Worm (Caenorhabditis elegans) whole organism, young adult: Measurements from ENCODE around the gene npp-5.

Source experiments
- B0035.1 ChIP-seq: sonication (generic microtip); optimal IDR thresholded peaks from 2 replicates; lab custom pipeline; 2016; ENCODE audit warnings: missing genetic modification characterization, mild to moderate bottlenecking, missing compliant biosample characterization, missing genotype, missing genetic modification reagents
- F23B12.7 ChIP-seq: sonication (generic microtip); optimal IDR thresholded peaks from 2 replicates; lab custom pipeline; 2017; ENCODE audit warnings: missing genetic modification characterization, mild to moderate bottlenecking, missing compliant biosample characterization, antibody characterized with exemption, moderate library complexity; ENCODE audit not compliant: insufficient read depth
- F33H1.4 ChIP-seq: fragments of 200-800 bp; sonication (Bioruptor generic); IDR thresholded peaks from 2 replicates; pipeline ENCODE4 v1.3.6; 2022; ENCODE audit warnings: missing genetic modification reagents, missing genetic modification characterization, missing compliant biosample characterization
- F39B2.1 ChIP-seq: fragments of 200-800 bp; sonication (Bioruptor generic); IDR thresholded peaks from 2 replicates; pipeline ENCODE4 v1.3.6; 2022; ENCODE audit warnings: missing genetic modification reagents, missing genetic modification characterization, missing compliant biosample characterization
- F49E8.2 ChIP-seq: sonication (generic microtip); optimal IDR thresholded peaks from 3 replicates; lab custom pipeline; 2017; ENCODE audit warnings: missing genetic modification characterization, mild to moderate bottlenecking, missing compliant biosample characterization, antibody characterized with exemption, moderate library complexity; ENCODE audit not compliant: insufficient read depth
- F52B5.7 ChIP-seq: sonication (generic microtip); optimal IDR thresholded peaks from 2 replicates; lab custom pipeline; 2016; ENCODE audit warnings: mild to moderate bottlenecking, missing genetic modification characterization, missing compliant biosample characterization
- F55B11.4 ChIP-seq: sonication (generic microtip); optimal IDR thresholded peaks from 2 replicates; lab custom pipeline; 2016; ENCODE audit warnings: missing compliant biosample characterization, missing genetic modification characterization, borderline replicate concordance; ENCODE audit not compliant: insufficient read depth
- T07F8.4 ChIP-seq: sonication (generic microtip); optimal IDR thresholded peaks from 2 replicates; lab custom pipeline; 2016; ENCODE audit warnings: mild to moderate bottlenecking, missing genetic modification characterization, moderate library complexity, missing compliant biosample characterization
- T26A5.8 ChIP-seq: sonication (generic microtip); optimal IDR thresholded peaks from 2 replicates; lab custom pipeline; 2016; ENCODE audit warnings: missing genetic modification characterization, missing compliant biosample characterization
- Y67H2A.10 ChIP-seq: fragments of 200-800 bp; sonication (Bioruptor generic); conservative IDR thresholded peaks from 2 replicates; pipeline ENCODE4 v1.3.6; 2022; ENCODE audit warnings: missing genetic modification reagents, missing genetic modification characterization, missing compliant biosample characterization
- ZK185.1 ChIP-seq: sonication (generic microtip); optimal IDR thresholded peaks from 2 replicates; lab custom pipeline; 2016; ENCODE audit warnings: mild to moderate bottlenecking, missing genetic modification characterization, missing compliant biosample characterization; ENCODE audit not compliant: poor library complexity, severe bottlenecking
- ama-1 ChIP-seq, 3 experiments: fragments of 150-350 bp in 1 of 3; sonication (generic microtip) in 2 of 3; optimal IDR thresholded peaks; 2 replicates each; lab custom pipeline; 2014 to 2018; ENCODE audit warnings: missing biosample characterization in 2 of 3, missing genetic modification characterization in 2 of 3, missing genetic modification reagents in 2 of 3
- athp-1 ChIP-seq: sonication (generic microtip); optimal IDR thresholded peaks from 2 replicates; lab custom pipeline; 2017; ENCODE audit warnings: mild to moderate bottlenecking, missing genetic modification characterization, missing compliant biosample characterization
- attf-3 ChIP-seq: fragments of 200-800 bp; sonication (Bioruptor generic); conservative IDR thresholded peaks from 2 replicates; pipeline ENCODE4 v1.3.6; 2022; ENCODE audit warnings: missing genetic modification reagents, missing genetic modification characterization, missing compliant biosample characterization
- cebp-1 ChIP-seq, 2 experiments: fragments of 200-800 bp in 1 of 2; sonication (Bioruptor generic) in 1 of 2; sonication (generic microtip) in 1 of 2; IDR thresholded peaks in 1 of 2; optimal IDR thresholded peaks in 1 of 2; 2 replicates each; pipeline versions ENCODE4 v1.3.6 to Lab custom; 2017 to 2022; ENCODE audit warnings: missing compliant biosample characterization in 2 of 2, missing genetic modification characterization in 2 of 2, mild to moderate bottlenecking in 1 of 2, missing genetic modification reagents in 1 of 2, moderate library complexity in 1 of 2
- ceh-27 ChIP-seq: fragments of 200-800 bp; sonication (Bioruptor generic); optimal IDR thresholded peaks from 2 replicates; lab custom pipeline; 2018; ENCODE audit warnings: mild to moderate bottlenecking, missing genetic modification characterization, moderate library complexity, missing compliant biosample characterization
- dox-1 ChIP-seq: fragments of 200-800 bp; sonication (Bioruptor generic); IDR thresholded peaks from 2 replicates; pipeline ENCODE4 v1.3.6; 2022; ENCODE audit warnings: missing genetic modification reagents, missing genetic modification characterization, missing compliant biosample characterization
- egl-18 ChIP-seq: fragments of 200-800 bp; sonication (Bioruptor generic); IDR thresholded peaks from 2 replicates; pipeline ENCODE4 v1.3.6; 2022; ENCODE audit warnings: missing genetic modification reagents, missing genetic modification characterization, missing compliant biosample characterization
- hrde-1 ChIP-seq: sonication (generic microtip); optimal IDR thresholded peaks from 2 replicates; lab custom pipeline; 2016; ENCODE audit warnings: missing genetic modification characterization, mild to moderate bottlenecking, missing compliant biosample characterization, moderate library complexity, missing genotype, missing genetic modification reagents, borderline replicate concordance
- let-607 ChIP-seq, 2 experiments: fragments of 200-800 bp in 1 of 2; sonication (Bioruptor generic) in 1 of 2; sonication (generic microtip) in 1 of 2; optimal IDR thresholded peaks; 2 replicates each; lab custom pipeline; 2016 to 2018; ENCODE audit warnings: mild to moderate bottlenecking in 2 of 2, missing compliant biosample characterization in 2 of 2, missing genetic modification characterization in 2 of 2, moderate library complexity in 2 of 2, missing genotype in 1 of 2
- lin-35 ChIP-seq, 3 experiments: fragments of 150-350 bp in 2 of 3; sonication (generic microtip) in 1 of 3; optimal IDR thresholded peaks; 2 replicates each; lab custom pipeline; 2014 to 2018; ENCODE audit warnings: missing biosample characterization in 3 of 3, missing genetic modification characterization in 3 of 3, missing genetic modification reagents in 3 of 3
- lin-40 ChIP-seq: sonication (generic microtip); optimal IDR thresholded peaks from 2 replicates; lab custom pipeline; 2016; ENCODE audit warnings: missing genetic modification characterization, mild to moderate bottlenecking, missing compliant biosample characterization, missing genotype, missing genetic modification reagents
- madf-10 ChIP-seq: sonication (generic microtip); optimal IDR thresholded peaks from 2 replicates; lab custom pipeline; 2016; ENCODE audit warnings: mild to moderate bottlenecking, missing genetic modification characterization, missing compliant biosample characterization
- mes-4 ChIP-seq: sonication (generic microtip); optimal IDR thresholded peaks from 2 replicates; lab custom pipeline; 2016; ENCODE audit warnings: missing genotype, missing genetic modification characterization, missing compliant biosample characterization
- nfya-1 ChIP-seq: sonication (generic microtip); optimal IDR thresholded peaks from 2 replicates; lab custom pipeline; 2017; ENCODE audit warnings: antibody characterized with exemption, missing compliant biosample characterization, missing genetic modification characterization, borderline replicate concordance; ENCODE audit not compliant: insufficient read depth
- nfya-2 ChIP-seq: fragments of 200-800 bp; sonication (Bioruptor generic); IDR thresholded peaks from 2 replicates; pipeline ENCODE4 v1.3.6; 2022; ENCODE audit warnings: missing genetic modification reagents, missing genetic modification characterization, missing compliant biosample characterization
- nfyb-1 ChIP-seq: fragments of 200-800 bp; sonication (Bioruptor generic); IDR thresholded peaks from 2 replicates; pipeline ENCODE4 v1.3.6; 2022; ENCODE audit warnings: missing genetic modification reagents, missing genetic modification characterization, missing compliant biosample characterization
- nhr-179 ChIP-seq: sonication (generic microtip); optimal IDR thresholded peaks from 2 replicates; lab custom pipeline; 2016; ENCODE audit warnings: mild to moderate bottlenecking, missing genetic modification characterization, missing compliant biosample characterization
- nhr-80 ChIP-seq: sonication (generic microtip); optimal IDR thresholded peaks from 2 replicates; lab custom pipeline; 2016; ENCODE audit warnings: missing genetic modification characterization, missing compliant biosample characterization
- rec-8 ChIP-seq, 2 experiments: sonication (generic microtip); optimal IDR thresholded peaks; 2 replicates each; lab custom pipeline; 2016; ENCODE audit warnings: mild to moderate bottlenecking in 2 of 2, missing genetic modification characterization in 2 of 2, missing genetic modification reagents in 2 of 2, missing genotype in 2 of 2, missing biosample characterization in 1 of 2, missing compliant biosample characterization in 1 of 2, moderate library complexity in 1 of 2
- snpc-1.1 ChIP-seq: sonication (generic microtip); optimal IDR thresholded peaks from 2 replicates; lab custom pipeline; 2017; ENCODE audit warnings: missing genetic modification characterization, mild to moderate bottlenecking, missing compliant biosample characterization, antibody characterized with exemption, moderate library complexity, missing genotype, missing genetic modification reagents; ENCODE audit not compliant: insufficient read depth
- snpc-1.3 ChIP-seq: sonication (generic microtip); optimal IDR thresholded peaks from 2 replicates; lab custom pipeline; 2017; ENCODE audit warnings: missing genetic modification characterization, mild to moderate bottlenecking, missing compliant biosample characterization, antibody characterized with exemption, moderate library complexity, missing genotype, missing genetic modification reagents; ENCODE audit not compliant: insufficient read depth
- snpc-4 ChIP-seq, 5 experiments: fragments of 150-350 bp in 1 of 5; sonication (generic microtip) in 4 of 5; optimal IDR thresholded peaks; 2 replicates each; lab custom pipeline; 2014 to 2018; ENCODE audit warnings: missing genetic modification characterization in 5 of 5, missing biosample characterization in 3 of 5, antibody characterized with exemption in 2 of 5, mild to moderate bottlenecking in 2 of 5, missing compliant biosample characterization in 2 of 5, missing genotype in 2 of 5, moderate library complexity in 2 of 5, missing genetic modification reagents in 1 of 5
- somi-1 ChIP-seq: fragments of 200-800 bp; sonication (Bioruptor generic); optimal IDR thresholded peaks from 2 replicates; lab custom pipeline; 2018; ENCODE audit warnings: mild to moderate bottlenecking, missing genetic modification characterization, missing compliant biosample characterization
- sptf-2 ChIP-seq: fragments of 200-800 bp; sonication (Bioruptor generic); optimal IDR thresholded peaks from 2 replicates; lab custom pipeline; 2018; ENCODE audit warnings: mild to moderate bottlenecking, missing genetic modification characterization, missing compliant biosample characterization
- tlf-1 ChIP-seq: fragments of 200-800 bp; sonication (Bioruptor generic); optimal IDR thresholded peaks from 2 replicates; lab custom pipeline; 2018; ENCODE audit warnings: mild to moderate bottlenecking, missing genetic modification characterization, missing compliant biosample characterization
- zfh-2 ChIP-seq: fragments of 200-800 bp; sonication (Bioruptor generic); conservative IDR thresholded peaks from 2 replicates; pipeline ENCODE4 v1.3.6; 2022; ENCODE audit warnings: missing genetic modification reagents, missing genetic modification characterization, missing compliant biosample characterization
- ztf-6 ChIP-seq: fragments of 200-800 bp; sonication (Bioruptor generic); IDR thresholded peaks from 2 replicates; pipeline ENCODE4 v1.3.6; 2022; ENCODE audit warnings: missing genetic modification reagents, missing genetic modification characterization, missing compliant biosample characterization

npp-5 gene

ce11 chrII:11604613-11605012 is 5.0 kb upstream of the npp-5 start:
- TF ChIP-seq F23B12.7 (tag; lab: Kevin White, UChicago) (no peak), tlf-1 (no peak), sptf-2 (no peak), nfya-1 (no peak), nhr-80 (tag; lab: Kevin White, UChicago) (peak; percentile 67)

ce11 chrII:11602387-11602960 is 2.9 kb upstream of the npp-5 start:
- TF ChIP-seq B0035.1 (tag; lab: Kevin White, UChicago) (no peak), snpc-1.1 (tag; lab: Kevin White, UChicago) (no peak), athp-1 (no peak), zfh-2 (peak; percentile 78)
- TF ChIP-seq, all 124 proteins: peak for 1

ce11 chrII:11600711-11601110 is 1.1 kb upstream of the npp-5 start, which contains the start of gene F07A11.4:
TSS of gene F07A11.4 (plus strand) at chrII:11601011.
- TF ChIP-seq snpc-1.3 (no peak), let-607 (tag; optimal IDR thresholded peaks at IDR 0.05; lab: Kevin White, UChicago) (no peak), F55B11.4 (tag; lab: Kevin White, UChicago) (no peak), Y67H2A.10 (GFP tag; lab: Robert Waterston, UW) (no peak), snpc-4 (GFP tag; optimal IDR thresholded peaks at IDR 0.05; lab: Kevin White, UChicago) (no peak), snpc-4 (tag; optimal IDR thresholded peaks at IDR 0.05; lab: Kevin White, UChicago) (no peak), T26A5.8 (tag; lab: Kevin White, UChicago) (no peak), somi-1 (GFP tag; lab: Kevin White, UChicago) (no peak), lin-40 (tag; lab: Kevin White, UChicago) (no peak), nhr-80 (tag; lab: Kevin White, UChicago) (no peak), tlf-1 (no peak), hrde-1 (tag; lab: Kevin White, UChicago) (no peak), ama-1 (optimal IDR thresholded peaks at IDR 0.05; lab: Kevin White, UChicago) (no peak), ama-1 (GFP tag; optimal IDR thresholded peaks at IDR 0.05; lab: Kevin White, UChicago) (no peak), egl-18 (no peak), nfya-2 (GFP tag; lab: Robert Waterston, UW) (no peak)

ce11 chrII:11596157-11596740 is 3.4 kb downstream of the npp-5 start:
- TF ChIP-seq F33H1.4 (GFP tag; lab: Robert Waterston, UW) (peak; percentile 83), somi-1 (GFP tag; lab: Kevin White, UChicago) (no peak), F39B2.1 (no peak), lin-35 (GFP tag; optimal IDR thresholded peaks at IDR 0.05; lab: Kevin White, UChicago) (peak in 1 of 3 experiments; percentile 9), ztf-6 (GFP tag; lab: Robert Waterston, UW) (no peak), F49E8.2 (peak; percentile 75), snpc-4 (GFP tag; optimal IDR thresholded peaks at IDR 0.05; lab: Kevin White, UChicago) (no peak), snpc-4 (tag; optimal IDR thresholded peaks at IDR 0.05; lab: Kevin White, UChicago) (peak in 2 of 4 experiments; percentile 24 to 34), nhr-179 (tag; lab: Kevin White, UChicago) (no peak), rec-8 (tag; optimal IDR thresholded peaks at IDR 0.05; lab: Kevin White, UChicago) (peak in 1 of 2 experiments; percentile 9), attf-3 (GFP tag; lab: Robert Waterston, UW) (no peak), ZK185.1 (tag; lab: Kevin White, UChicago) (no peak), egl-18 (no peak), madf-10 (tag; lab: Kevin White, UChicago) (no peak), F52B5.7 (tag; lab: Kevin White, UChicago) (no peak), dox-1 (GFP tag; lab: Robert Waterston, UW) (peak; percentile 70), nfyb-1 (GFP tag; lab: Robert Waterston, UW) (no peak), F23B12.7 (tag; lab: Kevin White, UChicago) (no peak), T07F8.4 (tag; lab: Kevin White, UChicago) (no peak), cebp-1 (GFP tag; IDR thresholded peaks at IDR 0.05; lab: Robert Waterston, UW) (no peak), cebp-1 (tag; optimal IDR thresholded peaks at IDR 0.05; lab: Kevin White, UChicago) (peak; percentile 28), ceh-27 (GFP tag; lab: Kevin White, UChicago) (no peak), mes-4 (tag; lab: Kevin White, UChicago) (no peak)
